Worm (Caenorhabditis elegans) whole organism, mixed stage, embryonic: ENCODE data around the gene M03D4.3.

Experiments used
- drap-1 ChIP-seq: fragments of 200-800 bp; sonication (Bioruptor generic); optimal IDR thresholded peaks from 3 replicates; lab custom pipeline; 2018; ENCODE audit warnings: mild to moderate bottlenecking, missing genetic modification characterization, missing compliant biosample characterization
- lin-13 ChIP-seq: fragments of 150-350 bp; optimal IDR thresholded peaks from 2 replicates; lab custom pipeline; 2014; ENCODE audit warnings: missing biosample characterization, missing genetic modification characterization
- lsy-2 ChIP-seq: fragments of 150-350 bp; optimal IDR thresholded peaks from 2 replicates; lab custom pipeline; 2014; ENCODE audit warnings: missing biosample characterization, missing genetic modification characterization
- mls-2 ChIP-seq: sonication (generic microtip); optimal IDR thresholded peaks from 2 replicates; lab custom pipeline; 2016; ENCODE audit warnings: mild to moderate bottlenecking, missing genetic modification characterization, moderate library complexity, missing compliant biosample characterization
- snpc-4 ChIP-seq: fragments of 150-350 bp; optimal IDR thresholded peaks from 2 replicates; lab custom pipeline; 2014; ENCODE audit warnings: missing biosample characterization, missing genetic modification characterization
- unc-120 ChIP-seq: sonication (generic microtip); optimal IDR thresholded peaks from 2 replicates; lab custom pipeline; 2017; ENCODE audit warnings: missing genetic modification characterization, missing compliant biosample characterization; ENCODE audit not compliant: poor library complexity, severe bottlenecking

ce11 chrIV:6060912-6061311, 51.3 kb downstream of the M03D4.3 start:
- TF ChIP-seq lsy-2 (tag; lab: Kevin White, UChicago), result no peak
- TF ChIP-seq drap-1 (GFP tag; lab: Kevin White, UChicago), result no peak
- no peak for TF ChIP-seq unc-120 (tag; lab: Kevin White, UChicago)
- TF ChIP-seq lin-13, result no peak
- TF ChIP-seq mls-2 (tag; lab: Kevin White, UChicago), result no peak
- TF ChIP-seq snpc-4 (tag; lab: Kevin White, UChicago), result no peak
